Fruit fly (Drosophila melanogaster): ENCODE results near the gene CG10098.

DNA sequence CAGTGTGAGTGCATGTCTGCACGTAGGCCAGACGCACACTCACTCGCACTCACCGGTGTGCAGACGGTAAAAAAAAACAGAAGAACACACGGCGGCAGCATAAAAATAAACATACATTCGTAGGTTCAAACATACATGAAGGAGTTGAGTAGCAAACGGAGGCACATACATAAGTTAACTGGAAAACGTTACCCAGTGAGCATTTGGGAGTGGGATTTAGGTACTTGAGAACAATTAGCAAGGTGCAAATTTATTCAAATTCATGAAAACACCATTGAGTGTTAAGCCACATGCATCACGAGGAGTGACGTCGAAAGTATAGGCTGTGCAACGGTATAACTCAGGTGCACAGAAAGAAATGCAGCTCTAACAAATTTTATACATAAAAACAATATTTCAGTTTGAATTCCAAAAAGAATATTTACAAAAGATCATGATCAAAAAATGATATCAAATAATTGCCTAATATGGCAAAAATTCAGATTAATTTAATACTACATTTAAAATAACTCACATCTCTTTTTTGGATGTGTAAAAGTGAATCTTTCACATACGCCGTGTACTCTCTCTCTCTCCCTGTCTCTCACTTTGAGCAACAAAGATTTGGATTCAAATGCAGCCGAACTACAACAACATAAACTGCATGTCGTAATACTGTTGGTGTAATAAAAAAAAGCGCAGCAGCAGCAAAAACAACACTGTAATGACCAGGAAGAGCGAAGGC lies 15.6 kb upstream of the CG10098 start:
- TF ChIP-seq zen2 (GFP tag; IDR thresholded peaks at IDR 0.05; ENCODE audit: partially characterized antibody) (no peak), inv (GFP tag; IDR thresholded peaks at IDR 0.05; ENCODE audit: partially characterized antibody) (no peak), mld (GFP tag; IDR thresholded peaks at IDR 0.05; ENCODE audit: partially characterized antibody) (no peak), fd96Cb (tag; optimal IDR thresholded peaks at IDR 0.05) (peak; percentile 97)
